Fruit fly (Drosophila melanogaster): ENCODE results near the gene Pi3K92E.
A peak's percentile ranks its signal among the peaks of the same experiment; 100 is the strongest.

Pi3K92E gene

dm6 chr3R:20600109-20600508 is 34.4 kb downstream of the Pi3K92E start:
- TF ChIP-seq abd-A (tag; optimal IDR thresholded peaks at IDR 0.05) (peak; percentile 32), zen (tag; optimal IDR thresholded peaks at IDR 0.05) (no peak), Hr3 (GFP tag; optimal IDR thresholded peaks at IDR 0.05) (no peak), Med (GFP tag) (peak; percentile 51)

- TF ChIP-seq CG13894 (tag; optimal IDR thresholded peaks at IDR 0.05) (peak; percentile 79), CG15479 (GFP tag; optimal IDR thresholded peaks at IDR 0.05) (peak; percentile 18), Ets65A (GFP tag) (peak; percentile 77), Med (GFP tag) (peak; percentile 64), oc (tag; optimal IDR thresholded peaks at IDR 0.05) (peak; percentile 89), tio (GFP tag; optimal IDR thresholded peaks at IDR 0.05) (no peak), stc (GFP tag; IDR thresholded peaks at IDR 0.05) (no peak), CG32767 (GFP tag; IDR thresholded peaks at IDR 0.05) (peak; percentile 60), bcd (GFP tag; optimal IDR thresholded peaks at IDR 0.05) (no peak), tll (GFP tag; optimal IDR thresholded peaks at IDR 0.05) (peak in 1 of 2 experiments; percentile 52), Trl (optimal IDR thresholded peaks at IDR 0.05) (no peak), Trl (GFP tag; optimal IDR thresholded peaks at IDR 0.05) (no peak), dysf (GFP tag; IDR thresholded peaks at IDR 0.05) (0 out of 3 replicates have a peak, but pooled peaks have one; percentile 13), lov (optimal IDR thresholded peaks at IDR 0.05) (no peak), lov (GFP tag; IDR thresholded peaks at IDR 0.05) (0 out of 3 replicates have a peak, but pooled peaks have one; percentile 30), schlank (tag; optimal IDR thresholded peaks at IDR 0.05) (no peak)
Observed at dm6 chr3R:20597407-20598325, 36.9 kb downstream of the Pi3K92E start.

DNA sequence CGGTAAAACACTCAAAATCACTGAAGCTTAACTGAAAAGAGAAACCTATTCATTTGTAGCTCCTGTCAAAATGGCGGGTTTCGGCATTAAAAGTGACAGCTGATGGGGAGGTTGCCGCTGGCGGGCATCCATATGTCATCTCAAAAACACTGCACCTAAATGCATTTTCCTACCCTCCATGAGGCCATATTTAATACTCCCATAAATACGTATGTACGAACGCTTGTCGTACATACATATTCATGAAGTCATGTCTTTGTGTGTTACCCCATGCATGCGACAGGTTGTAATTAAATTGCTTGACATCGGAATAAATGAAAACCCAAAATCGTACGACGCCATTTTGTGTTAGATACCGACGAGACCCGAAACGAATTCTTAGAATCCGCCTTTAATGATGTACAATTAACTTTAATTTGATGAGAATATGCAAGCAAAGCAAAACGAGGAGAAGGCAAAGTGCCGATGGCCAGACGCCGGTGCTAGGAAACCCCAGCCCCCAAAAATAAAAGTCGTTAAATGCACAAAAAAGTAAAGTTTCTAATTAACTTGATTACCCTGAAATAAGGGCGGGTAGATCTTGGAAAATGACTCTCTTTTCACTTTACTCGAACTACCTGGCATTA is 38.1 kb downstream of the Pi3K92E start:
- TF ChIP-seq CG6175 (GFP tag; IDR thresholded peaks at IDR 0.05) = no peak
- TF ChIP-seq CG13287 (GFP tag; IDR thresholded peaks at IDR 0.05; ENCODE audit: partially characterized antibody) = no peak
- no peak for TF ChIP-seq unc-4 (GFP tag; IDR thresholded peaks at IDR 0.05; ENCODE audit: partially characterized antibody)
- TF ChIP-seq stwl (tag; optimal IDR thresholded peaks at IDR 0.05) = no peak
- no peak for TF ChIP-seq fd102C (GFP tag; optimal IDR thresholded peaks at IDR 0.05)
- TF ChIP-seq inv (GFP tag; IDR thresholded peaks at IDR 0.05; ENCODE audit: partially characterized antibody) = no peak
- no peak for TF ChIP-seq sim (GFP tag; IDR thresholded peaks at IDR 0.05)
- peak; percentile 24 for TF ChIP-seq cad (GFP tag; optimal IDR thresholded peaks at IDR 0.05)
- no peak for TF ChIP-seq CG2120 (GFP tag; optimal IDR thresholded peaks at IDR 0.05)
- TF ChIP-seq Gug (GFP tag; IDR thresholded peaks at IDR 0.05) = no peak
- TF ChIP-seq Stat92E (GFP tag; optimal IDR thresholded peaks at IDR 0.05) = peak in 1 of 3 experiments; percentile 61
- peak; percentile 64 for TF ChIP-seq sens (GFP tag)
- TF ChIP-seq H15 (GFP tag; IDR thresholded peaks at IDR 0.05) = no peak
- no peak for TF ChIP-seq fd96Cb (tag; optimal IDR thresholded peaks at IDR 0.05)
- no peak for TF ChIP-seq Ada2b (GFP tag; IDR thresholded peaks at IDR 0.05)
- peak; percentile 48 for TF ChIP-seq pros (GFP tag; optimal IDR thresholded peaks at IDR 0.05)
- TF ChIP-seq CG33213 (GFP tag; optimal IDR thresholded peaks at IDR 0.05) = no peak
- no peak for TF ChIP-seq CG3065 (GFP tag; optimal IDR thresholded peaks at IDR 0.05)
- TF ChIP-seq CG12236 (GFP tag; optimal IDR thresholded peaks at IDR 0.05) = no peak
- no peak for TF ChIP-seq CG9932 (GFP tag; IDR thresholded peaks at IDR 0.05)
- TF ChIP-seq CG18011 (GFP tag; optimal IDR thresholded peaks at IDR 0.05) = no peak
- TF ChIP-seq vvl (GFP tag; IDR thresholded peaks at IDR 0.05) = peak; percentile 61; the same call in 1 of the 2 replicates
- TF ChIP-seq ftz-f1 (GFP tag; optimal IDR thresholded peaks at IDR 0.05) = no peak
- no peak for TF ChIP-seq gt (GFP tag; IDR thresholded peaks at IDR 0.05)
- peak; percentile 17 for TF ChIP-seq CG13894 (tag; optimal IDR thresholded peaks at IDR 0.05)
- TF ChIP-seq tap (tag; optimal IDR thresholded peaks at IDR 0.05) = no peak
- TF ChIP-seq gcm (GFP tag; optimal IDR thresholded peaks at IDR 0.05) = no peak
- TF ChIP-seq jumu (GFP tag; optimal IDR thresholded peaks at IDR 0.05) = no peak

Measured in whole organism, embryonic.